Worm (Caenorhabditis elegans) whole organism, early embryonic: ENCODE measurements around the gene F42E11.3.

Experiments used
- aly-1 ChIP-seq: sonication (generic microtip); optimal IDR thresholded peaks from 2 replicates; lab custom pipeline; 2016; ENCODE audit warnings: missing genetic modification characterization, missing compliant biosample characterization
- flt-1 ChIP-seq: fragments of 200-800 bp; sonication (Bioruptor generic); IDR thresholded peaks from 2 replicates; pipeline ENCODE4 v1.3.6; 2022; ENCODE audit warnings: missing genetic modification characterization, missing compliant biosample characterization
- pes-1 ChIP-seq: fragments of 200-800 bp; sonication (Bioruptor generic); IDR thresholded peaks from 2 replicates; pipeline ENCODE4 v1.3.6; 2022; ENCODE audit warnings: missing genetic modification reagents, missing genetic modification characterization, missing compliant biosample characterization

- TF ChIP-seq pes-1 (GFP tag; lab: Robert Waterston, UW) (no peak), flt-1 (GFP tag; lab: Robert Waterston, UW) (no peak), aly-1 (tag; lab: Kevin White, UChicago) (no peak)
Observed at ce11 chrX:11411675-11412074, 36.3 kb upstream of the F42E11.3 start.
